Worm (Caenorhabditis elegans): ENCODE results near the gene Y38A10A.2.

Y38A10A.2 gene

ce11 chrV:6107474-6107873 lies 44.2 kb upstream of the Y38A10A.2 start, which contains the start of gene cwf-19L1 (continued):
- TF ChIP-seq snpc-4 (GFP tag; optimal IDR thresholded peaks at IDR 0.05), result no peak
- TF ChIP-seq snpc-4 (tag; optimal IDR thresholded peaks at IDR 0.05), result no peak
- TF ChIP-seq egl-18 (GFP tag; IDR thresholded peaks at IDR 0.05), result no peak
- TF ChIP-seq hlh-26 (GFP tag; conservative IDR thresholded peaks at IDR 0.05), result no peak
- no peak for TF ChIP-seq rec-8 (tag; optimal IDR thresholded peaks at IDR 0.05)
- no peak for TF ChIP-seq C17E4.6 (GFP tag; IDR thresholded peaks at IDR 0.05)
- no peak for TF ChIP-seq Y79H2A.3 (GFP tag; conservative IDR thresholded peaks at IDR 0.05)
- TF ChIP-seq mcd-1 (GFP tag; IDR thresholded peaks at IDR 0.05), result no peak
- no peak for TF ChIP-seq sptf-2 (GFP tag; optimal IDR thresholded peaks at IDR 0.05)
- peak; percentile 91 for TF ChIP-seq lin-54 (GFP tag; optimal IDR thresholded peaks at IDR 0.05)
- TF ChIP-seq egrh-3 (GFP tag; IDR thresholded peaks at IDR 0.05), result no peak
- no peak for TF ChIP-seq madf-8 (GFP tag; conservative IDR thresholded peaks at IDR 0.05)

- peak; percentile 66 for TF ChIP-seq zfh-2 (GFP tag; conservative IDR thresholded peaks at IDR 0.05)
- no peak for TF ChIP-seq ccch-3 (GFP tag; optimal IDR thresholded peaks at IDR 0.05)
Measured at ce11 chrV:6105374-6105773, 42.1 kb upstream of the Y38A10A.2 start, which contains the start of gene atf-8. Gene atf-8, plus strand, starts transcription at chrV:6105607.

- TF ChIP-seq lag-1 (GFP tag; IDR thresholded peaks at IDR 0.05) (no peak), madf-10 (tag; optimal IDR thresholded peaks at IDR 0.05) (no peak), fkh-3 (tag; optimal IDR thresholded peaks at IDR 0.05) (no peak), madf-6 (GFP tag; IDR thresholded peaks at IDR 0.05) (no peak), lin-54 (GFP tag; optimal IDR thresholded peaks at IDR 0.05) (no peak), F33H1.4 (GFP tag; IDR thresholded peaks at IDR 0.05) (no peak)
Measured at ce11 chrV:6103429-6103828, 40.2 kb upstream of the Y38A10A.2 start, which contains the start of gene Y38A10A.11. Gene Y38A10A.11, minus strand, starts transcription at chrV:6103529.

ce11 chrV:6101243-6101898 lies 38.1 kb upstream of the Y38A10A.2 start:
- TF ChIP-seq F33H1.4 (GFP tag; IDR thresholded peaks at IDR 0.05) (0 out of 2 replicates have a peak, but pooled peaks have one; percentile 19), lsl-1 (GFP tag; optimal IDR thresholded peaks at IDR 0.05) (peak; percentile 57), dpl-1 (GFP tag; optimal IDR thresholded peaks at IDR 0.05) (peak; percentile 54), madf-6 (GFP tag; IDR thresholded peaks at IDR 0.05) (peak; percentile 48; the same call in 1 of the 2 replicates), madf-8 (GFP tag; conservative IDR thresholded peaks at IDR 0.05) (peak; percentile 29; the same call in 1 of the 2 replicates), efl-1 (GFP tag; optimal IDR thresholded peaks at IDR 0.05) (peak; percentile 89), lin-54 (GFP tag; optimal IDR thresholded peaks at IDR 0.05) (peak; percentile 19), D2030.7 (GFP tag; IDR thresholded peaks at IDR 0.05) (peak; percentile 39; the same call in 1 of the 2 replicates), mcd-1 (GFP tag; IDR thresholded peaks at IDR 0.05) (no peak), ceh-91 (GFP tag; IDR thresholded peaks at IDR 0.05) (0 out of 2 replicates have a peak, but pooled peaks have one; percentile 18), K12H6.12 (tag; optimal IDR thresholded peaks at IDR 0.05) (no peak), zfh-2 (GFP tag; conservative IDR thresholded peaks at IDR 0.05) (no peak), pha-4 (tag; optimal IDR thresholded peaks at IDR 0.05) (no peak)

- TF ChIP-seq Y79H2A.3 (GFP tag; conservative IDR thresholded peaks at IDR 0.05) (peak; percentile 59; the same call in 1 of the 2 replicates), hsf-1 (GFP tag; IDR thresholded peaks at IDR 0.05) (0 out of 2 replicates have a peak, but pooled peaks have one; percentile 51), mcd-1 (GFP tag; IDR thresholded peaks at IDR 0.05) (peak; percentile 86), xnd-1 (tag; optimal IDR thresholded peaks at IDR 0.05) (no peak), dox-1 (GFP tag; IDR thresholded peaks at IDR 0.05) (peak; percentile 91), hlh-12 (tag; optimal IDR thresholded peaks at IDR 0.05) (no peak), Y56A3A.18 (GFP tag; IDR thresholded peaks at IDR 0.05) (0 out of 2 replicates have a peak, but pooled peaks have one; percentile 64), lin-40 (tag; optimal IDR thresholded peaks at IDR 0.05) (peak; percentile 92), ZK185.1 (tag; optimal IDR thresholded peaks at IDR 0.05; ENCODE audit: poor library complexity, severe bottlenecking) (peak; percentile 81), nfyb-1 (GFP tag; IDR thresholded peaks at IDR 0.05) (peak; percentile 100), B0035.1 (tag; optimal IDR thresholded peaks at IDR 0.05) (no peak), madf-10 (tag; optimal IDR thresholded peaks at IDR 0.05) (peak; percentile 66), rcor-1 (GFP tag; IDR thresholded peaks at IDR 0.05) (peak; percentile 73), ceh-79 (tag; optimal IDR thresholded peaks at IDR 0.05) (no peak), B0336.3 (GFP tag; IDR thresholded peaks at IDR 0.05) (peak; percentile 90), snpc-1.3 (tag; optimal IDR thresholded peaks at IDR 0.05; ENCODE audit: insufficient read depth) (no peak)
Measured at ce11 chrV:6100492-6101004, 37.3 kb upstream of the Y38A10A.2 start, which contains the start of gene crt-1. Gene crt-1, minus strand, starts transcription at chrV:6100542.
